Worm (Caenorhabditis elegans) whole organism, L3 larva: ENCODE data around the gene gcp-2.2.
A peak's percentile ranks its signal among the peaks of the same experiment; 100 is the strongest.

Experiments
- R02D3.7 ChIP-seq: fragments of 150-350 bp; optimal IDR thresholded peaks from 2 replicates; lab custom pipeline; 2014; ENCODE audit warnings: missing biosample characterization, missing genetic modification characterization
- aly-2 ChIP-seq: fragments of 150-350 bp; optimal IDR thresholded peaks from 2 replicates; lab custom pipeline; 2014; ENCODE audit warnings: missing biosample characterization, missing genetic modification characterization
- ama-1 ChIP-seq: fragments of 150-350 bp; optimal IDR thresholded peaks from 2 replicates; lab custom pipeline; 2018
- ceh-16 ChIP-seq: sonication (generic microtip); optimal IDR thresholded peaks from 2 replicates; lab custom pipeline; 2017; ENCODE audit warnings: missing biosample characterization, missing genetic modification characterization
- ceh-28 ChIP-seq: fragments of 150-350 bp; optimal IDR thresholded peaks from 2 replicates; lab custom pipeline; 2014; ENCODE audit warnings: missing biosample characterization, missing genetic modification reagents, missing genetic modification characterization
- ceh-82 ChIP-seq: fragments of 150-350 bp; optimal IDR thresholded peaks from 2 replicates; lab custom pipeline; 2014; ENCODE audit warnings: missing biosample characterization, missing genetic modification characterization
- egl-27 ChIP-seq: sonication (generic microtip); optimal IDR thresholded peaks from 4 replicates; lab custom pipeline; 2017; ENCODE audit warnings: missing biosample characterization, missing genetic modification reagents, missing genetic modification characterization
- egl-5 ChIP-seq: fragments of 150-350 bp; optimal IDR thresholded peaks from 2 replicates; lab custom pipeline; 2017; ENCODE audit warnings: missing biosample characterization, missing genetic modification reagents, missing genetic modification characterization, inconsistent platforms
- elt-1 ChIP-seq: fragments of 150-350 bp; optimal IDR thresholded peaks from 2 replicates; lab custom pipeline; 2014; ENCODE audit warnings: missing biosample characterization, missing genetic modification characterization
- elt-2 ChIP-seq: sonication (generic microtip); optimal IDR thresholded peaks from 2 replicates; lab custom pipeline; 2016; ENCODE audit warnings: missing genetic modification reagents, mild to moderate bottlenecking, missing genetic modification characterization, missing compliant biosample characterization
- elt-3 ChIP-seq, 3 experiments: fragments of 150-350 bp in 1 of 3; sonication (generic microtip) in 2 of 3; optimal IDR thresholded peaks; 2 replicates in 2 of 3; 4 replicates in 1 of 3; lab custom pipeline; 2014 to 2017; ENCODE audit warnings: missing biosample characterization in 3 of 3, missing genetic modification characterization in 3 of 3
- eor-1 ChIP-seq, 2 experiments: fragments of 150-350 bp; optimal IDR thresholded peaks; 2 replicates each; lab custom pipeline; 2014 to 2018; ENCODE audit warnings: missing biosample characterization in 2 of 2, missing genetic modification characterization in 2 of 2
- fkh-10 ChIP-seq: sonication (generic microtip); optimal IDR thresholded peaks from 2 replicates; lab custom pipeline; 2017; ENCODE audit warnings: missing biosample characterization, missing genetic modification reagents, missing genetic modification characterization
- hmg-11 ChIP-seq: sonication (generic microtip); optimal IDR thresholded peaks from 2 replicates; lab custom pipeline; 2016; ENCODE audit warnings: missing genetic modification characterization, missing compliant biosample characterization
- jun-1 ChIP-seq: fragments of 150-350 bp; optimal IDR thresholded peaks from 2 replicates; lab custom pipeline; 2014; ENCODE audit warnings: missing biosample characterization, missing genetic modification reagents, missing genetic modification characterization
- lin-39 ChIP-seq: fragments of 150-350 bp; optimal IDR thresholded peaks from 2 replicates; lab custom pipeline; 2018; ENCODE audit warnings: missing biosample characterization, missing genetic modification reagents, missing genetic modification characterization
- lsy-12 ChIP-seq: sonication (generic microtip); optimal IDR thresholded peaks from 2 replicates; lab custom pipeline; 2016; ENCODE audit warnings: mild to moderate bottlenecking, missing genetic modification characterization, missing compliant biosample characterization
- mdl-1 ChIP-seq: fragments of 150-350 bp; optimal IDR thresholded peaks from 2 replicates; lab custom pipeline; 2014; ENCODE audit warnings: missing biosample characterization, missing genetic modification characterization
- mml-1 ChIP-seq: fragments of 150-350 bp; sonication (generic microtip); optimal IDR thresholded peaks from 3 replicates; lab custom pipeline; 2014; ENCODE audit warnings: missing biosample characterization, missing genetic modification characterization
- nfya-1 ChIP-seq: sonication (generic microtip); optimal IDR thresholded peaks from 2 replicates; lab custom pipeline; 2017; ENCODE audit warnings: missing genetic modification characterization, mild to moderate bottlenecking, missing compliant biosample characterization, antibody characterized with exemption, moderate library complexity; ENCODE audit not compliant: insufficient read depth
- nhr-12 ChIP-seq: fragments of 150-350 bp; optimal IDR thresholded peaks from 2 replicates; lab custom pipeline; 2014; ENCODE audit warnings: missing biosample characterization, missing genetic modification characterization
- nhr-23 ChIP-seq: fragments of 150-350 bp; optimal IDR thresholded peaks from 2 replicates; lab custom pipeline; 2014; ENCODE audit warnings: missing biosample characterization, missing genetic modification reagents, missing genetic modification characterization
- nhr-237 ChIP-seq: fragments of 150-350 bp; optimal IDR thresholded peaks from 2 replicates; lab custom pipeline; 2014; ENCODE audit warnings: missing biosample characterization, missing genetic modification characterization
- nhr-25 ChIP-seq: sonication (generic microtip); optimal IDR thresholded peaks from 2 replicates; lab custom pipeline; 2017; ENCODE audit warnings: missing biosample characterization, missing genetic modification characterization
- nhr-28 ChIP-seq: fragments of 150-350 bp; optimal IDR thresholded peaks from 2 replicates; lab custom pipeline; 2014; ENCODE audit warnings: missing biosample characterization, missing genetic modification characterization
- nhr-43 ChIP-seq: sonication (generic microtip); optimal IDR thresholded peaks from 2 replicates; lab custom pipeline; 2016; ENCODE audit warnings: mild to moderate bottlenecking, missing genetic modification characterization, missing compliant biosample characterization; ENCODE audit not compliant: poor library complexity, severe bottlenecking
- nhr-77 ChIP-seq: fragments of 150-350 bp; optimal IDR thresholded peaks from 2 replicates; lab custom pipeline; 2014; ENCODE audit warnings: missing biosample characterization, missing genetic modification characterization
- pqm-1 ChIP-seq: fragments of 150-350 bp; optimal IDR thresholded peaks from 2 replicates; lab custom pipeline; 2017; ENCODE audit warnings: missing biosample characterization, missing genetic modification characterization, inconsistent platforms
- sea-2 ChIP-seq: fragments of 150-350 bp; sonication (generic microtip); optimal IDR thresholded peaks from 4 replicates; lab custom pipeline; 2014; ENCODE audit warnings: missing biosample characterization, missing genetic modification reagents, missing genetic modification characterization
- skn-1 ChIP-seq: fragments of 150-350 bp; optimal IDR thresholded peaks from 2 replicates; lab custom pipeline; 2014; ENCODE audit warnings: missing biosample characterization, missing genetic modification characterization
- snpc-4 ChIP-seq: fragments of 150-350 bp; optimal IDR thresholded peaks from 2 replicates; lab custom pipeline; 2014; ENCODE audit warnings: missing biosample characterization, missing genetic modification characterization
- tbx-2 ChIP-seq: sonication (generic microtip); optimal IDR thresholded peaks from 2 replicates; lab custom pipeline; 2016; ENCODE audit warnings: mild to moderate bottlenecking, missing genetic modification characterization, missing compliant biosample characterization
- unc-39 ChIP-seq: sonication (generic microtip); optimal IDR thresholded peaks from 4 replicates; lab custom pipeline; 2017; ENCODE audit warnings: missing biosample characterization, missing genetic modification characterization
- ztf-11 ChIP-seq: fragments of 150-350 bp; optimal IDR thresholded peaks from 2 replicates; lab custom pipeline; 2014; ENCODE audit warnings: missing biosample characterization, missing genetic modification characterization

gcp-2.2 gene

ce11 chrX:11522058-11522757 is 15.3 kb upstream of the gcp-2.2 start, which contains the start of gene sdc-2:
Gene sdc-2, plus strand, starts transcription at chrX:11522707.
- TF ChIP-seq jun-1 (peak; percentile 84), aly-2 (tag; lab: Kevin White, UChicago) (no peak), elt-3 (tag; optimal IDR thresholded peaks at IDR 0.05; lab: Kevin White, UChicago) (peak in 1 of 3 experiments; percentile 52), nhr-43 (peak; percentile 69), pqm-1 (tag; lab: Kevin White, UChicago) (peak; percentile 48), nhr-77 (tag; lab: Kevin White, UChicago) (peak; percentile 66), ceh-82 (tag; lab: Kevin White, UChicago) (peak; percentile 14), elt-2 (peak; percentile 68), R02D3.7 (peak; percentile 47), ceh-16 (no peak), nhr-25 (peak; percentile 51), lin-39 (tag; lab: Kevin White, UChicago) (peak; percentile 54), nfya-1 (peak; percentile 83), egl-27 (tag; lab: Kevin White, UChicago) (peak; percentile 23), ama-1 (lab: Kevin White, UChicago) (no peak), nhr-23 (tag; lab: Kevin White, UChicago) (peak; percentile 90), ztf-11 (tag; lab: Kevin White, UChicago) (no peak), snpc-4 (tag; lab: Kevin White, UChicago) (no peak), mml-1 (tag; lab: Kevin White, UChicago) (no peak), egl-5 (tag; lab: Kevin White, UChicago) (peak; percentile 69), fkh-10 (GFP tag; lab: Kevin White, UChicago) (no peak), skn-1 (tag; lab: Kevin White, UChicago) (peak; percentile 89), elt-1 (tag; lab: Kevin White, UChicago) (peak; percentile 2), nhr-237 (tag; lab: Kevin White, UChicago) (no peak), hmg-11 (peak; percentile 86), unc-39 (no peak), ceh-28 (tag; lab: Kevin White, UChicago) (peak; percentile 82)

- TF ChIP-seq egl-5 (tag; lab: Kevin White, UChicago) (no peak), nhr-12 (tag; lab: Kevin White, UChicago) (no peak), lsy-12 (tag; lab: Kevin White, UChicago) (no peak), elt-1 (tag; lab: Kevin White, UChicago) (no peak), unc-39 (no peak), R02D3.7 (no peak)
- TF ChIP-seq, all 47 proteins: peak for 0
Observed at ce11 chrX:11523704-11524103, 13.8 kb upstream of the gcp-2.2 start.

ce11 chrX:11533543-11534003 is 3.9 kb upstream of the gcp-2.2 start, which contains the start of gene C35C5.8:
Gene C35C5.8, plus strand, starts transcription at chrX:11533593.
- no peak for TF ChIP-seq nhr-25
- no peak for TF ChIP-seq skn-1 (tag; lab: Kevin White, UChicago)
- TF ChIP-seq nhr-43: peak; percentile 6
- TF ChIP-seq elt-1 (tag; lab: Kevin White, UChicago): no peak
- TF ChIP-seq pqm-1 (tag; lab: Kevin White, UChicago): peak; percentile 4
- no peak for TF ChIP-seq nhr-237 (tag; lab: Kevin White, UChicago)
- no peak for TF ChIP-seq sea-2 (GFP tag; lab: Kevin White, UChicago)

- TF ChIP-seq eor-1 (tag; optimal IDR thresholded peaks at IDR 0.05; lab: Kevin White, UChicago): no peak
- peak; percentile 1 for TF ChIP-seq nhr-43
Observed at ce11 chrX:11534443-11534842, 3.1 kb upstream of the gcp-2.2 start.

ce11 chrX:11536408-11536807 is 1.1 kb upstream of the gcp-2.2 start, which contains the start of gene C35C5.9:
Gene C35C5.9, plus strand, starts transcription at chrX:11536568.
- TF ChIP-seq nhr-25 (peak; percentile 11), ama-1 (lab: Kevin White, UChicago) (no peak), nhr-23 (tag; lab: Kevin White, UChicago) (peak; percentile 15), egl-5 (tag; lab: Kevin White, UChicago) (no peak), R02D3.7 (no peak), tbx-2 (tag; lab: Kevin White, UChicago) (no peak), elt-2 (no peak), nhr-77 (tag; lab: Kevin White, UChicago) (no peak), sea-2 (GFP tag; lab: Kevin White, UChicago) (no peak), nhr-28 (tag; lab: Kevin White, UChicago) (no peak), lsy-12 (tag; lab: Kevin White, UChicago) (no peak), mdl-1 (tag; lab: Kevin White, UChicago) (no peak)
